Worm (Caenorhabditis elegans) whole organism, young adult: ENCODE results near the gene kxd-1.

Experiments
- B0035.1 ChIP-seq: sonication (generic microtip); optimal IDR thresholded peaks from 2 replicates; lab custom pipeline; 2016; ENCODE audit warnings: missing genetic modification characterization, mild to moderate bottlenecking, missing compliant biosample characterization, missing genotype, missing genetic modification reagents
- B0261.1 ChIP-seq: sonication (generic microtip); optimal IDR thresholded peaks from 2 replicates; lab custom pipeline; 2016; ENCODE audit warnings: mild to moderate bottlenecking, missing genetic modification characterization, moderate library complexity, missing compliant biosample characterization
- C17E4.6 ChIP-seq: fragments of 200-800 bp; sonication (Bioruptor generic); IDR thresholded peaks from 2 replicates; pipeline ENCODE4 v1.3.6; 2022; ENCODE audit warnings: missing genetic modification reagents, missing genetic modification characterization, missing compliant biosample characterization
- F37B4.10 ChIP-seq: fragments of 200-800 bp; sonication (Bioruptor generic); IDR thresholded peaks from 2 replicates; pipeline ENCODE4 v1.3.6; 2022; ENCODE audit warnings: missing genetic modification characterization, missing compliant biosample characterization
- F49E8.2 ChIP-seq: sonication (generic microtip); optimal IDR thresholded peaks from 3 replicates; lab custom pipeline; 2017; ENCODE audit warnings: missing genetic modification characterization, mild to moderate bottlenecking, missing compliant biosample characterization, antibody characterized with exemption, moderate library complexity; ENCODE audit not compliant: insufficient read depth
- F57A8.1 ChIP-seq: fragments of 200-800 bp; sonication (Bioruptor generic); optimal IDR thresholded peaks from 2 replicates; lab custom pipeline; 2018; ENCODE audit warnings: mild to moderate bottlenecking, missing genetic modification characterization, moderate library complexity, missing compliant biosample characterization
- F57C9.4 ChIP-seq: sonication (generic microtip); optimal IDR thresholded peaks from 2 replicates; lab custom pipeline; 2017; ENCODE audit warnings: mild to moderate bottlenecking, missing genetic modification characterization, missing compliant biosample characterization
- T07F8.4 ChIP-seq: sonication (generic microtip); optimal IDR thresholded peaks from 2 replicates; lab custom pipeline; 2016; ENCODE audit warnings: mild to moderate bottlenecking, missing genetic modification characterization, moderate library complexity, missing compliant biosample characterization
- Y53G8AR.9 ChIP-seq: fragments of 200-800 bp; sonication (Bioruptor generic); conservative IDR thresholded peaks from 2 replicates; pipeline ENCODE4 v1.3.6; 2022; ENCODE audit warnings: missing genetic modification reagents, missing genetic modification characterization, missing compliant biosample characterization
- Y56A3A.18 ChIP-seq: fragments of 200-800 bp; sonication (Bioruptor generic); IDR thresholded peaks from 2 replicates; pipeline ENCODE4 v1.3.6; 2022; ENCODE audit warnings: missing genetic modification reagents, missing genetic modification characterization, missing compliant biosample characterization
- Y67H2A.10 ChIP-seq: fragments of 200-800 bp; sonication (Bioruptor generic); conservative IDR thresholded peaks from 2 replicates; pipeline ENCODE4 v1.3.6; 2022; ENCODE audit warnings: missing genetic modification reagents, missing genetic modification characterization, missing compliant biosample characterization
- Y95B8A.8 ChIP-seq: fragments of 200-800 bp; sonication (Bioruptor generic); IDR thresholded peaks from 2 replicates; pipeline ENCODE4 v1.3.6; 2022; ENCODE audit warnings: missing genetic modification reagents, missing genetic modification characterization, missing compliant biosample characterization
- ZK185.1 ChIP-seq: sonication (generic microtip); optimal IDR thresholded peaks from 2 replicates; lab custom pipeline; 2016; ENCODE audit warnings: mild to moderate bottlenecking, missing genetic modification characterization, missing compliant biosample characterization; ENCODE audit not compliant: poor library complexity, severe bottlenecking
- aptf-2 ChIP-seq: fragments of 200-800 bp; sonication (Bioruptor generic); conservative IDR thresholded peaks from 2 replicates; pipeline ENCODE4 v1.3.6; 2022; ENCODE audit warnings: missing genetic modification reagents, missing genetic modification characterization, missing compliant biosample characterization
- aptf-3 ChIP-seq: fragments of 200-800 bp; sonication (Bioruptor generic); IDR thresholded peaks from 2 replicates; pipeline ENCODE4 v1.3.6; 2022; ENCODE audit warnings: missing genetic modification characterization, missing compliant biosample characterization
- atf-7 ChIP-seq: sonication (generic microtip); optimal IDR thresholded peaks from 2 replicates; lab custom pipeline; 2017; ENCODE audit warnings: mild to moderate bottlenecking, missing genetic modification characterization, missing compliant biosample characterization
- bed-1 ChIP-seq: fragments of 200-800 bp; sonication (Bioruptor generic); IDR thresholded peaks from 2 replicates; pipeline ENCODE4 v1.3.6; 2022; ENCODE audit warnings: missing genetic modification reagents, missing genetic modification characterization, missing compliant biosample characterization
- cebp-1 ChIP-seq, 2 experiments: fragments of 200-800 bp in 1 of 2; sonication (Bioruptor generic) in 1 of 2; sonication (generic microtip) in 1 of 2; IDR thresholded peaks in 1 of 2; optimal IDR thresholded peaks in 1 of 2; 2 replicates each; pipeline versions ENCODE4 v1.3.6 to Lab custom; 2017 to 2022; ENCODE audit warnings: missing compliant biosample characterization in 2 of 2, missing genetic modification characterization in 2 of 2, mild to moderate bottlenecking in 1 of 2, missing genetic modification reagents in 1 of 2, moderate library complexity in 1 of 2
- ceh-27 ChIP-seq: fragments of 200-800 bp; sonication (Bioruptor generic); optimal IDR thresholded peaks from 2 replicates; lab custom pipeline; 2018; ENCODE audit warnings: mild to moderate bottlenecking, missing genetic modification characterization, moderate library complexity, missing compliant biosample characterization
- ceh-40 ChIP-seq: fragments of 200-800 bp; sonication (Bioruptor generic); IDR thresholded peaks from 2 replicates; pipeline ENCODE4 v1.3.6; 2022; ENCODE audit warnings: missing genetic modification characterization, missing compliant biosample characterization
- ceh-58 ChIP-seq: fragments of 200-800 bp; sonication (Bioruptor generic); IDR thresholded peaks from 2 replicates; pipeline ENCODE4 v1.3.6; 2022; ENCODE audit warnings: missing genetic modification characterization, missing compliant biosample characterization
- chd-7 ChIP-seq: sonication (generic microtip); optimal IDR thresholded peaks from 2 replicates; lab custom pipeline; 2016; ENCODE audit warnings: mild to moderate bottlenecking, missing genetic modification characterization, moderate library complexity, missing compliant biosample characterization
- efl-1 ChIP-seq: fragments of 150-350 bp; optimal IDR thresholded peaks from 2 replicates; lab custom pipeline; 2014; ENCODE audit warnings: missing biosample characterization, missing genetic modification reagents, missing genetic modification characterization
- ekl-4 ChIP-seq: fragments of 200-800 bp; sonication (Bioruptor generic); IDR thresholded peaks from 2 replicates; pipeline ENCODE4 v1.3.6; 2022; ENCODE audit warnings: missing genetic modification reagents, missing genetic modification characterization, missing compliant biosample characterization
- fkh-3 ChIP-seq: sonication (generic microtip); optimal IDR thresholded peaks from 2 replicates; lab custom pipeline; 2016; ENCODE audit warnings: mild to moderate bottlenecking, missing genetic modification characterization, missing compliant biosample characterization
- hrde-1 ChIP-seq: sonication (generic microtip); optimal IDR thresholded peaks from 2 replicates; lab custom pipeline; 2016; ENCODE audit warnings: missing genetic modification characterization, mild to moderate bottlenecking, missing compliant biosample characterization, moderate library complexity, missing genotype, missing genetic modification reagents, borderline replicate concordance
- let-526 ChIP-seq: fragments of 200-800 bp; sonication (Bioruptor generic); IDR thresholded peaks from 2 replicates; pipeline ENCODE4 v1.3.6; 2022; ENCODE audit warnings: missing genetic modification reagents, missing genetic modification characterization, missing compliant biosample characterization
- let-607 ChIP-seq, 2 experiments: fragments of 200-800 bp in 1 of 2; sonication (Bioruptor generic) in 1 of 2; sonication (generic microtip) in 1 of 2; optimal IDR thresholded peaks; 2 replicates each; lab custom pipeline; 2016 to 2018; ENCODE audit warnings: mild to moderate bottlenecking in 2 of 2, missing compliant biosample characterization in 2 of 2, missing genetic modification characterization in 2 of 2, moderate library complexity in 2 of 2, missing genotype in 1 of 2
- lin-26 ChIP-seq: fragments of 200-800 bp; sonication (Bioruptor generic); IDR thresholded peaks from 2 replicates; pipeline ENCODE4 v1.3.6; 2022; ENCODE audit warnings: missing genetic modification reagents, missing genetic modification characterization, missing compliant biosample characterization
- lin-35 ChIP-seq, 3 experiments: fragments of 150-350 bp in 2 of 3; sonication (generic microtip) in 1 of 3; optimal IDR thresholded peaks; 2 replicates each; lab custom pipeline; 2014 to 2018; ENCODE audit warnings: missing biosample characterization in 3 of 3, missing genetic modification characterization in 3 of 3, missing genetic modification reagents in 3 of 3
- lsy-27 ChIP-seq: sonication (generic microtip); optimal IDR thresholded peaks from 2 replicates; lab custom pipeline; 2017; ENCODE audit warnings: missing genetic modification characterization, mild to moderate bottlenecking, missing compliant biosample characterization, antibody characterized with exemption, missing genotype, borderline replicate concordance; ENCODE audit not compliant: insufficient read depth
- madf-3 ChIP-seq: fragments of 200-800 bp; sonication (Bioruptor generic); IDR thresholded peaks from 2 replicates; pipeline ENCODE4 v1.3.6; 2022; ENCODE audit warnings: missing genetic modification reagents, missing genetic modification characterization, missing compliant biosample characterization
- madf-6 ChIP-seq: fragments of 200-800 bp; sonication (Bioruptor generic); IDR thresholded peaks from 2 replicates; pipeline ENCODE4 v1.3.6; 2022; ENCODE audit warnings: missing genetic modification reagents, missing genetic modification characterization, missing compliant biosample characterization
- nhr-27 ChIP-seq: fragments of 200-800 bp; sonication (Bioruptor generic); optimal IDR thresholded peaks from 2 replicates; lab custom pipeline; 2018; ENCODE audit warnings: mild to moderate bottlenecking, missing genetic modification characterization, moderate library complexity, missing compliant biosample characterization
- nhr-90 ChIP-seq: sonication (generic microtip); optimal IDR thresholded peaks from 2 replicates; lab custom pipeline; 2016; ENCODE audit warnings: missing genotype, mild to moderate bottlenecking, missing genetic modification characterization, missing compliant biosample characterization
- pbrm-1 ChIP-seq: fragments of 200-800 bp; sonication (Bioruptor generic); IDR thresholded peaks from 2 replicates; pipeline ENCODE4 v1.3.6; 2022; ENCODE audit warnings: missing genetic modification reagents, missing genetic modification characterization, missing compliant biosample characterization
- pha-4 ChIP-seq: fragments of 150-350 bp; sonication (generic microtip); optimal IDR thresholded peaks from 2 replicates; lab custom pipeline; 2014; ENCODE audit warnings: missing biosample characterization, missing genetic modification reagents, missing genetic modification characterization
- rcor-1 ChIP-seq: fragments of 200-800 bp; sonication (Bioruptor generic); IDR thresholded peaks from 2 replicates; pipeline ENCODE4 v1.3.6; 2022; ENCODE audit warnings: missing genetic modification reagents, missing genetic modification characterization, missing compliant biosample characterization
- snpc-1.3 ChIP-seq: sonication (generic microtip); optimal IDR thresholded peaks from 2 replicates; lab custom pipeline; 2017; ENCODE audit warnings: missing genetic modification characterization, mild to moderate bottlenecking, missing compliant biosample characterization, antibody characterized with exemption, moderate library complexity, missing genotype, missing genetic modification reagents; ENCODE audit not compliant: insufficient read depth
- tbp1 ChIP-seq: fragments of 200-800 bp; sonication (Bioruptor generic); optimal IDR thresholded peaks from 2 replicates; lab custom pipeline; 2018; ENCODE audit warnings: mild to moderate bottlenecking, missing genetic modification characterization, missing compliant biosample characterization
- zfh-2 ChIP-seq: fragments of 200-800 bp; sonication (Bioruptor generic); conservative IDR thresholded peaks from 2 replicates; pipeline ENCODE4 v1.3.6; 2022; ENCODE audit warnings: missing genetic modification reagents, missing genetic modification characterization, missing compliant biosample characterization
- ztf-22 ChIP-seq: fragments of 200-800 bp; sonication (Bioruptor generic); optimal IDR thresholded peaks from 2 replicates; lab custom pipeline; 2018; ENCODE audit warnings: mild to moderate bottlenecking, missing genetic modification characterization, moderate library complexity, missing compliant biosample characterization
- ztf-25 ChIP-seq: fragments of 200-800 bp; sonication (Bioruptor generic); IDR thresholded peaks from 2 replicates; pipeline ENCODE4 v1.3.6; 2022; ENCODE audit warnings: missing genetic modification reagents, missing genetic modification characterization, missing compliant biosample characterization

kxd-1 gene

DNA sequence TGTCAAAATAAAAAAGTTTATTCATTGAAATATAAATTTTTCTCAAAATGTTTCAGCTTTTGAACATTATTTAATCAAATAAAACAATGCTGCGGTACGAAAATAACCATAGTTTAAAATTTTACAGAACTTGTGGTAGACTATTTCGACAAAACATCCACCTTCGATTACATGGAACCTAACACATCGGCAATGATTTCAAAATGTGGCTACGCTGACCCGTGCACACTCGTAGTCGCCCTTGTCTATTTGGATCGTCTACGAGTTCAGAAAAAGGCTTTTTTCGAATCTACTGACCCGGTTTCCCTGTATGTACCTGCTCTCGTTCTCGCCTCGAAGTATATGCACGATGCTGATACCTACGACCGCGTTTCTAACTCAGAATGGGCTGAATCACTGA, 24.2 kb upstream of the kxd-1 start:
- TF ChIP-seq F57C9.4 (tag; lab: Kevin White, UChicago) = no peak
- peak; percentile 49; the same call in 1 of the 2 replicates for TF ChIP-seq lin-26
- TF ChIP-seq madf-6 = peak; percentile 55
- TF ChIP-seq ceh-40 = 0 out of 2 replicates have a peak, but pooled peaks have one; percentile 3
- peak; percentile 57; the same call in 1 of the 2 replicates for TF ChIP-seq ekl-4 (GFP tag; lab: Robert Waterston, UW)
- peak; percentile 3 for TF ChIP-seq tbp1 (GFP tag; lab: Kevin White, UChicago)
- peak; percentile 91 for TF ChIP-seq madf-3 (GFP tag; lab: Robert Waterston, UW)
- TF ChIP-seq hrde-1 = no peak
- TF ChIP-seq chd-7 = no peak
- peak; percentile 16 for TF ChIP-seq F49E8.2
- 0 out of 2 replicates have a peak, but pooled peaks have one; percentile 58 for TF ChIP-seq Y53G8AR.9 (GFP tag; lab: Robert Waterston, UW)
- 0 out of 2 replicates have a peak, but pooled peaks have one; percentile 39 for TF ChIP-seq rcor-1 (GFP tag; lab: Robert Waterston, UW)
- 0 out of 2 replicates have a peak, but pooled peaks have one; percentile 52 for TF ChIP-seq ceh-58 (GFP tag; lab: Robert Waterston, UW)

DNA sequence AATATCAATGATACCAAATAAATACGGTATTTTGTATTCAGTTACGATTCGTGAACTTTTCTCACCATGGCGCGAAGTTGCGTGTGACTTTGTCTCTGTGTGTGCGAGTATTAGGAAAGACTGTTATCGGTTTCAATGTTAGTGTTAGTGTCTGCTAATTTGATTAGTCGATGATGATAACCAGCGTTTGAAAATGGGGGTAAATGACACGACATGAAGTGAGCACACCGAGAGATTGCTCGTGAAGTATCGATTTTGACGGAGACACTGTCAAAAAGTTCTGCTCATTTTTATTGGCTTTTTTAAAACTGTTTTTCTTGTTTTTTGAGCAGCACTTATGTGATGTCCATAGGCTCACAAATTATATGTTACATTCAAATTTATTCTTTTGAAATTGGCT, 22.9 kb upstream of the kxd-1 start:
- peak; percentile 46 to 68 for TF ChIP-seq let-607 (tag; optimal IDR thresholded peaks at IDR 0.05; lab: Kevin White, UChicago)
- 0 out of 2 replicates have a peak, but pooled peaks have one; percentile 45 for TF ChIP-seq ceh-40
- TF ChIP-seq ZK185.1 (tag; lab: Kevin White, UChicago) = peak; percentile 8
- TF ChIP-seq efl-1 (GFP tag; lab: Kevin White, UChicago) = no peak
- TF ChIP-seq C17E4.6 (GFP tag; lab: Robert Waterston, UW) = no peak
- peak; percentile 72 for TF ChIP-seq ekl-4 (GFP tag; lab: Robert Waterston, UW)
- no peak for TF ChIP-seq T07F8.4 (tag; lab: Kevin White, UChicago)
- no peak for TF ChIP-seq bed-1 (GFP tag; lab: Robert Waterston, UW)
- TF ChIP-seq madf-6 = peak; percentile 67; the same call in 1 of the 2 replicates
- no peak for TF ChIP-seq lin-35 (GFP tag; optimal IDR thresholded peaks at IDR 0.05; lab: Kevin White, UChicago)
- no peak for TF ChIP-seq F57A8.1 (GFP tag; lab: Kevin White, UChicago)
- TF ChIP-seq Y56A3A.18 (GFP tag; lab: Robert Waterston, UW) = 0 out of 2 replicates have a peak, but pooled peaks have one; percentile 54
- no peak for TF ChIP-seq zfh-2
- TF ChIP-seq rcor-1 (GFP tag; lab: Robert Waterston, UW) = no peak
- no peak for TF ChIP-seq F49E8.2
- no peak for TF ChIP-seq let-526 (GFP tag; lab: Robert Waterston, UW)
- TF ChIP-seq snpc-1.3 = no peak
- no peak for TF ChIP-seq B0035.1
- TF ChIP-seq aptf-2 = no peak
- TF ChIP-seq fkh-3 = no peak
- no peak for TF ChIP-seq F37B4.10 (GFP tag; lab: Robert Waterston, UW)
- no peak for TF ChIP-seq ceh-27 (GFP tag; lab: Kevin White, UChicago)
- TF ChIP-seq pbrm-1 (GFP tag; lab: Robert Waterston, UW) = peak; percentile 39; the same call in 1 of the 2 replicates
- no peak for TF ChIP-seq aptf-3 (GFP tag; lab: Robert Waterston, UW)
- TF ChIP-seq nhr-27 = no peak
- peak; percentile 40 for TF ChIP-seq atf-7
- no peak for TF ChIP-seq B0261.1 (tag; lab: Kevin White, UChicago)
- TF ChIP-seq cebp-1 (GFP tag; IDR thresholded peaks at IDR 0.05; lab: Robert Waterston, UW) = peak; percentile 32; the same call in 1 of the 2 replicates
- peak; percentile 65 for TF ChIP-seq cebp-1 (tag; optimal IDR thresholded peaks at IDR 0.05; lab: Kevin White, UChicago)
- TF ChIP-seq ztf-22 = peak; percentile 4
- TF ChIP-seq ztf-25 (GFP tag; lab: Robert Waterston, UW) = 0 out of 2 replicates have a peak, but pooled peaks have one; percentile 59
- peak; percentile 43 for TF ChIP-seq pha-4 (tag; lab: Kevin White, UChicago)
- TF ChIP-seq lsy-27 = no peak
- TF ChIP-seq Y95B8A.8 (GFP tag; lab: Robert Waterston, UW) = 0 out of 2 replicates have a peak, but pooled peaks have one; percentile 42
- peak; percentile 22 for TF ChIP-seq nhr-90 (tag; lab: Kevin White, UChicago)
- TF ChIP-seq F57C9.4 (tag; lab: Kevin White, UChicago) = no peak
- no peak for TF ChIP-seq Y67H2A.10 (GFP tag; lab: Robert Waterston, UW)
- TF ChIP-seq tbp1 (GFP tag; lab: Kevin White, UChicago) = peak; percentile 45
